Fruit fly (Drosophila melanogaster) whole organism, embryonic: ENCODE results near the gene Pgant8.

Experiments used
- Atf6 ChIP-seq: fragments of 200-800 bp; sonication (Bioruptor generic); IDR thresholded peaks from 2 replicates; pipeline ENCODE4 v1.3.6; 2022; ENCODE audit warnings: missing biosample characterization, missing genetic modification characterization
- CG10209 ChIP-seq: fragments of 200-800 bp; sonication (Bioruptor generic); optimal IDR thresholded peaks from 3 replicates; lab custom pipeline; 2017; ENCODE audit warnings: missing biosample characterization, mild to moderate bottlenecking, missing genetic modification characterization, missing genetic modification reagents
- CG10267 ChIP-seq: fragments of 200-800 bp; sonication (Bioruptor generic); optimal IDR thresholded peaks from 2 replicates; lab custom pipeline; 2018; ENCODE audit warnings: missing biosample characterization, mild to moderate bottlenecking, missing genetic modification characterization, moderate library complexity
- CG10431 ChIP-seq: fragments of 200-800 bp; sonication (Bioruptor generic); optimal IDR thresholded peaks from 3 replicates; lab custom pipeline; 2018; ENCODE audit warnings: missing biosample characterization, mild to moderate bottlenecking, missing genetic modification characterization
- CG10654 ChIP-seq: fragments of 200-800 bp; sonication (Bioruptor generic); optimal IDR thresholded peaks from 2 replicates; lab custom pipeline; 2016; ENCODE audit warnings: missing biosample characterization, missing genetic modification characterization
- CG10959 ChIP-seq: fragments of 200-800 bp; sonication (Bioruptor generic); IDR thresholded peaks from 2 replicates; pipeline ENCODE4 v1.3.6; 2022; ENCODE audit warnings: missing biosample characterization, missing genetic modification characterization
- CG11093 ChIP-seq: fragments of 200-800 bp; sonication (Bioruptor generic); IDR thresholded peaks from 3 replicates; pipeline ENCODE4 v1.3.6; 2022; ENCODE audit warnings: missing biosample characterization, missing genetic modification characterization
- CG14050 ChIP-seq: fragments of 200-800 bp; sonication (Bioruptor generic); IDR thresholded peaks from 3 replicates; pipeline ENCODE4 v1.3.6; 2022; ENCODE audit warnings: missing biosample characterization, missing genetic modification characterization
- CG17802 ChIP-seq: fragments of 200-800 bp; sonication (Bioruptor generic); optimal IDR thresholded peaks from 2 replicates; lab custom pipeline; 2018; ENCODE audit warnings: missing biosample characterization, mild to moderate bottlenecking, missing genetic modification characterization, moderate library complexity
- CG2129 ChIP-seq: fragments of 200-800 bp; sonication (Bioruptor generic); IDR thresholded peaks from 2 replicates; pipeline ENCODE4 v1.3.6; 2022; ENCODE audit warnings: missing biosample characterization, missing genetic modification characterization; ENCODE audit not compliant: partially characterized antibody
- CG30020 ChIP-seq: fragments of 200-800 bp; optimal IDR thresholded peaks from 2 replicates; lab custom pipeline; 2019; ENCODE audit warnings: missing biosample characterization, mild to moderate bottlenecking, missing genetic modification characterization, moderate library complexity
- CG3065 ChIP-seq: fragments of 200-800 bp; sonication (Bioruptor generic); optimal IDR thresholded peaks from 2 replicates; lab custom pipeline; 2016; ENCODE audit warnings: missing biosample characterization, missing genetic modification characterization
- CG33557 ChIP-seq: fragments of 200-800 bp; sonication (Bioruptor generic); optimal IDR thresholded peaks from 2 replicates; lab custom pipeline; 2019; ENCODE audit warnings: missing biosample characterization, mild to moderate bottlenecking, missing genetic modification characterization, moderate library complexity
- CG3838 ChIP-seq: fragments of 200-800 bp; sonication (Bioruptor generic); optimal IDR thresholded peaks from 3 replicates; lab custom pipeline; 2016; ENCODE audit warnings: missing biosample characterization, missing genetic modification characterization
- CG5245 ChIP-seq: fragments of 200-800 bp; sonication (Bioruptor generic); optimal IDR thresholded peaks from 3 replicates; lab custom pipeline; 2016; ENCODE audit warnings: missing biosample characterization, missing genetic modification characterization
- CG6765 ChIP-seq: fragments of 200-800 bp; sonication (Bioruptor generic); optimal IDR thresholded peaks from 3 replicates; lab custom pipeline; 2017; ENCODE audit warnings: missing biosample characterization, mild to moderate bottlenecking, missing genetic modification characterization
- CG8388 ChIP-seq: fragments of 200-800 bp; sonication (Bioruptor generic); optimal IDR thresholded peaks from 2 replicates; lab custom pipeline; 2019; ENCODE audit warnings: missing biosample characterization, mild to moderate bottlenecking, missing genetic modification characterization, moderate library complexity
- CG8478 ChIP-seq: fragments of >200 bp; optimal IDR thresholded peaks from 2 replicates; lab custom pipeline; 2018
- CG8924 ChIP-seq: fragments of 200-800 bp; optimal IDR thresholded peaks from 3 replicates; lab custom pipeline; 2019; ENCODE audit warnings: missing biosample characterization, mild to moderate bottlenecking, missing genetic modification characterization, moderate library complexity
- CHES-1-like ChIP-seq: fragments of 200-800 bp; sonication (Bioruptor generic); optimal IDR thresholded peaks from 2 replicates; lab custom pipeline; 2016; ENCODE audit warnings: missing biosample characterization, missing genetic modification characterization
- Dip2 ChIP-seq: fragments of 200-800 bp; sonication (Bioruptor generic); IDR thresholded peaks from 2 replicates; pipeline ENCODE4 v1.3.6; 2022; ENCODE audit warnings: missing biosample characterization, missing genetic modification characterization
- ERR ChIP-seq: fragments of 200-800 bp; sonication (Bioruptor generic); optimal IDR thresholded peaks from 2 replicates; lab custom pipeline; 2016; ENCODE audit warnings: missing biosample characterization, missing genetic modification characterization
- H15 ChIP-seq: fragments of 200-800 bp; sonication (Bioruptor generic); IDR thresholded peaks from 3 replicates; pipeline ENCODE4 v1.3.6; 2022; ENCODE audit warnings: missing biosample characterization, missing genetic modification characterization
- HHEX ChIP-seq: fragments of 200-800 bp; sonication (Bioruptor generic); optimal IDR thresholded peaks from 3 replicates; lab custom pipeline; 2017; ENCODE audit warnings: missing biosample characterization, mild to moderate bottlenecking, missing genetic modification characterization, missing genetic modification reagents
- HmgD ChIP-seq: fragments of 200-800 bp; sonication (Bioruptor generic); optimal IDR thresholded peaks from 3 replicates; lab custom pipeline; 2016; ENCODE audit warnings: missing biosample characterization, missing genetic modification characterization
- Lpt ChIP-seq: fragments of >200 bp; optimal IDR thresholded peaks from 2 replicates; lab custom pipeline; 2018; ENCODE audit warnings: missing biosample characterization, missing genetic modification characterization
- Med ChIP-seq: fragments of 200-800 bp; sonication (Bioruptor generic); peaks from one replicate; lab custom pipeline; 2016; ENCODE audit warnings: missing biosample characterization, missing genetic modification characterization, mild to moderate bottlenecking, inconsistent platforms, moderate library complexity
- NC2α ChIP-seq: fragments of 200-800 bp; sonication (Bioruptor generic); optimal IDR thresholded peaks from 2 replicates; lab custom pipeline; 2016; ENCODE audit warnings: missing biosample characterization, missing genetic modification characterization
- NC2β ChIP-seq: fragments of 200-800 bp; sonication (Bioruptor generic); optimal IDR thresholded peaks from 2 replicates; lab custom pipeline; 2016; ENCODE audit warnings: missing biosample characterization, missing genetic modification characterization
- Nf-YA ChIP-seq: fragments of 200-800 bp; sonication (Bioruptor generic); IDR thresholded peaks from 2 replicates; pipeline ENCODE4 v1.3.6; 2022; ENCODE audit warnings: missing biosample characterization, missing genetic modification characterization
- Side ChIP-seq: fragments of 200-800 bp; sonication (Bioruptor generic); optimal IDR thresholded peaks from 2 replicates; lab custom pipeline; 2016; ENCODE audit warnings: missing biosample characterization, missing genetic modification characterization
- Trl ChIP-seq, 3 experiments: fragments of >200 bp in 2 of 3; fragments of 200-800 bp in 1 of 3; sonication (Bioruptor generic) in 1 of 3; optimal IDR thresholded peaks; 2 replicates in 1 of 3; 3 replicates in 2 of 3; lab custom pipeline; 2016 to 2017; ENCODE audit warnings: missing biosample characterization in 1 of 3, missing genetic modification characterization in 1 of 3
- ac ChIP-seq: fragments of 200-800 bp; sonication (Bioruptor generic); optimal IDR thresholded peaks from 3 replicates; lab custom pipeline; 2017; ENCODE audit warnings: missing biosample characterization, mild to moderate bottlenecking, missing genetic modification characterization
- al ChIP-seq: fragments of 200-800 bp; sonication (Bioruptor generic); IDR thresholded peaks from 2 replicates; pipeline ENCODE4 v1.3.6; 2022; ENCODE audit warnings: missing biosample characterization, missing genetic modification characterization
- ash1 ChIP-seq: fragments of 200-800 bp; sonication (Bioruptor generic); optimal IDR thresholded peaks from 2 replicates; lab custom pipeline; 2018; ENCODE audit warnings: missing biosample characterization, mild to moderate bottlenecking, missing genetic modification characterization
- bab2 ChIP-seq: fragments of 200-800 bp; sonication (Bioruptor generic); optimal IDR thresholded peaks from 2 replicates; lab custom pipeline; 2016; ENCODE audit warnings: missing biosample characterization, missing genetic modification characterization
- cg ChIP-seq: fragments of 200-800 bp; sonication (Bioruptor generic); optimal IDR thresholded peaks from 3 replicates; lab custom pipeline; 2019; ENCODE audit warnings: missing biosample characterization, mild to moderate bottlenecking, missing genetic modification characterization, moderate library complexity
- dan ChIP-seq: fragments of 200-800 bp; sonication (Bioruptor generic); IDR thresholded peaks from 2 replicates; pipeline ENCODE4 v1.3.6; 2022; ENCODE audit warnings: missing biosample characterization, missing genetic modification characterization
- danr ChIP-seq: fragments of 200-800 bp; sonication (Bioruptor generic); IDR thresholded peaks from 2 replicates; pipeline ENCODE4 v1.3.6; 2022; ENCODE audit warnings: missing biosample characterization, missing genetic modification characterization
- disco-r ChIP-seq: fragments of 200-800 bp; sonication (Bioruptor generic); optimal IDR thresholded peaks from 2 replicates; lab custom pipeline; 2016; ENCODE audit warnings: missing biosample characterization, missing genetic modification characterization
- fd64A ChIP-seq: fragments of 200-800 bp; sonication (Bioruptor generic); optimal IDR thresholded peaks from 3 replicates; lab custom pipeline; 2018; ENCODE audit warnings: missing biosample characterization, mild to moderate bottlenecking, missing genetic modification characterization
- gce ChIP-seq: fragments of 200-800 bp; sonication (Bioruptor generic); IDR thresholded peaks from 3 replicates; pipeline ENCODE4 v1.3.6; 2022; ENCODE audit warnings: missing biosample characterization, missing genetic modification characterization
- kah ChIP-seq: fragments of 200-800 bp; sonication (Bioruptor generic); optimal IDR thresholded peaks from 2 replicates; lab custom pipeline; 2018; ENCODE audit warnings: missing biosample characterization, mild to moderate bottlenecking, missing genetic modification characterization
- peb ChIP-seq: fragments of 200-800 bp; sonication (Bioruptor generic); IDR thresholded peaks from 2 replicates; pipeline ENCODE4 v1.3.6; 2022; ENCODE audit warnings: missing biosample characterization, missing genetic modification characterization
- row ChIP-seq: fragments of 200-800 bp; sonication (Bioruptor generic); IDR thresholded peaks from 3 replicates; pipeline ENCODE4 v1.3.6; 2022; ENCODE audit warnings: missing biosample characterization, missing genetic modification characterization
- run ChIP-seq: fragments of 200-800 bp; sonication (Bioruptor generic); optimal IDR thresholded peaks from 3 replicates; lab custom pipeline; 2018; ENCODE audit warnings: missing biosample characterization, mild to moderate bottlenecking, missing genetic modification characterization
- salm ChIP-seq: fragments of 200-800 bp; sonication (Bioruptor generic); optimal IDR thresholded peaks from 2 replicates; lab custom pipeline; 2018; ENCODE audit warnings: missing biosample characterization, mild to moderate bottlenecking, missing genetic modification characterization
- seq ChIP-seq: fragments of 200-800 bp; sonication (Bioruptor generic); IDR thresholded peaks from 2 replicates; pipeline ENCODE4 v1.3.6; 2022; ENCODE audit warnings: missing biosample characterization, missing genetic modification characterization
- sim ChIP-seq: fragments of 200-800 bp; sonication (Bioruptor generic); IDR thresholded peaks from 2 replicates; pipeline ENCODE4 v1.3.6; 2022; ENCODE audit warnings: missing biosample characterization, missing genetic modification characterization
- tll ChIP-seq, 2 experiments: fragments of 200-800 bp in 1 of 2; fragments of >200 bp in 1 of 2; sonication (Bioruptor generic) in 1 of 2; optimal IDR thresholded peaks; 2 replicates each; lab custom pipeline; 2017 to 2019; ENCODE audit warnings: missing biosample characterization in 2 of 2, missing genetic modification characterization in 2 of 2, mild to moderate bottlenecking in 1 of 2, moderate library complexity in 1 of 2
- twi ChIP-seq: fragments of 200-800 bp; optimal IDR thresholded peaks from 2 replicates; lab custom pipeline; 2019; ENCODE audit warnings: missing biosample characterization, mild to moderate bottlenecking, missing genetic modification characterization, moderate library complexity
- yki ChIP-seq: fragments of >200 bp; optimal IDR thresholded peaks from 3 replicates; lab custom pipeline; 2018
- zf30C ChIP-seq: fragments of 200-800 bp; sonication (Bioruptor generic); optimal IDR thresholded peaks from 3 replicates; lab custom pipeline; 2018; ENCODE audit warnings: missing biosample characterization, mild to moderate bottlenecking, missing genetic modification characterization

The Pgant8 gene

dm6 chr3L:15670455-15670854, 13.2 kb upstream of the Pgant8 start (continued):
- no peak for TF ChIP-seq ash1 (GFP tag; lab: Kevin White, UChicago)
- TF ChIP-seq twi (tag; lab: Kevin White, UChicago): peak; percentile 4
- TF ChIP-seq Lpt (GFP tag; lab: Kevin White, UChicago): no peak
- TF ChIP-seq H15 (GFP tag; lab: Robert Waterston, UW): no peak
- no peak for TF ChIP-seq Atf6
- TF ChIP-seq CG3838 (GFP tag; lab: Kevin White, UChicago): no peak
- TF ChIP-seq ERR (GFP tag; lab: Kevin White, UChicago): no peak
- TF ChIP-seq sim (GFP tag; lab: Robert Waterston, UW): no peak
- peak; percentile 62 for TF ChIP-seq CG10267 (tag; lab: Kevin White, UChicago)
- TF ChIP-seq CG14050 (GFP tag; lab: Robert Waterston, UW): no peak
- TF ChIP-seq fd64A (GFP tag; lab: Kevin White, UChicago): no peak
- no peak for TF ChIP-seq row (GFP tag; lab: Robert Waterston, UW)
- TF ChIP-seq bab2: no peak
- no peak for TF ChIP-seq CG2129 (GFP tag; lab: Robert Waterston, UW)
- TF ChIP-seq Dip2 (GFP tag; lab: Robert Waterston, UW): no peak
- no peak for TF ChIP-seq seq
- no peak for TF ChIP-seq CG10209 (GFP tag; lab: Kevin White, UChicago)
- no peak for TF ChIP-seq yki
- no peak for TF ChIP-seq CG11093 (GFP tag; lab: Robert Waterston, UW)
- TF ChIP-seq CG30020 (tag; lab: Kevin White, UChicago): no peak
- no peak for TF ChIP-seq Med (GFP tag; lab: Kevin White, UChicago)
- TF ChIP-seq HHEX (GFP tag; lab: Kevin White, UChicago): no peak
- TF ChIP-seq CG17802 (tag; lab: Kevin White, UChicago): no peak
- TF ChIP-seq NC2α: no peak
- no peak for TF ChIP-seq run
- TF ChIP-seq CG5245 (GFP tag; lab: Kevin White, UChicago): no peak
- peak; percentile 56 for TF ChIP-seq CG8924 (tag; lab: Kevin White, UChicago)
- no peak for TF ChIP-seq salm
- TF ChIP-seq tll (GFP tag; optimal IDR thresholded peaks at IDR 0.05; lab: Kevin White, UChicago): peak in 1 of 2 experiments; percentile 3
- TF ChIP-seq CG10431: no peak
- no peak for TF ChIP-seq kah
- no peak for TF ChIP-seq HmgD (GFP tag; lab: Kevin White, UChicago)
- TF ChIP-seq CHES-1-like (GFP tag; lab: Kevin White, UChicago): no peak
- TF ChIP-seq dan (GFP tag; lab: Robert Waterston, UW): no peak
- peak; percentile 19 for TF ChIP-seq CG8388 (GFP tag; lab: Kevin White, UChicago)
- no peak for TF ChIP-seq peb (GFP tag; lab: Robert Waterston, UW)
- no peak for TF ChIP-seq danr
- TF ChIP-seq CG10959 (GFP tag; lab: Robert Waterston, UW): peak; percentile 48; the same call in 1 of the 2 replicates
- TF ChIP-seq ac (GFP tag; lab: Kevin White, UChicago): peak; percentile 68
- no peak for TF ChIP-seq Nf-YA
- no peak for TF ChIP-seq gce (GFP tag; lab: Robert Waterston, UW)
- TF ChIP-seq NC2β: no peak
- no peak for TF ChIP-seq CG10654 (GFP tag; lab: Kevin White, UChicago)
- TF ChIP-seq CG6765 (GFP tag; lab: Kevin White, UChicago): no peak
- no peak for TF ChIP-seq CG3065 (GFP tag; lab: Kevin White, UChicago)
- TF ChIP-seq CG33557 (GFP tag; lab: Kevin White, UChicago): peak; percentile 73
- TF ChIP-seq Side: no peak
- no peak for TF ChIP-seq cg
- TF ChIP-seq disco-r (GFP tag; lab: Kevin White, UChicago): no peak
- peak; percentile 83 for TF ChIP-seq zf30C (GFP tag; lab: Kevin White, UChicago)
- TF ChIP-seq Trl (optimal IDR thresholded peaks at IDR 0.05; lab: Kevin White, UChicago): no peak
- no peak for TF ChIP-seq Trl (GFP tag; optimal IDR thresholded peaks at IDR 0.05; lab: Kevin White, UChicago)
- no peak for TF ChIP-seq al (GFP tag; lab: Robert Waterston, UW)
- no peak for TF ChIP-seq CG8478 (lab: Kevin White, UChicago)
